Fruit fly (Drosophila melanogaster) S2 (cell line): ENCODE data around the gene gammaSnap2.

ENCODE experiments used
- CG8478 ChIP-seq: fragments of >200 bp; optimal IDR thresholded peaks from 2 replicates; lab custom pipeline; 2018
- CTCF ChIP-seq, 2 experiments: fragments of >200 bp; optimal IDR thresholded peaks; 2 replicates each; lab custom pipeline; 2018

DNA sequence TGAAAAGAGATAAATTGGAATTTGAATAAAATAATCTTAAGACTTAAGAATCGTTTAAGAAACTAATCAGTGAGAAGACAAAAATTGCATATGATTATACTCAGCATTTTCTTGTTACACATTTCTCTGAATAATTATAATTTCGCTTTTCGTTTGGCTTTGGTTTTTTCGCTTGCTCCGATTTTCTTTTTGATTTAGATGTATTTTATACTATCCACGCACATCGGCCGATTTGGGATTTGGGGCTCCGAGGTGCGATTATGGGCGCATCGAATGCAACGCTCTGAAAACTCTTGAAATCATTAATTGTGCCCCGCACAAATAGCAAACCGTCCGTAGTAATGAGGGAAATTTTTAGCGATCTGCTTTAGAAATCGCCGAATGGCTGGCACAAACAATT, 29.7 kb downstream of the gammaSnap2 start:
- TF ChIP-seq CG8478 (lab: Kevin White, UChicago) (no peak), CTCF (optimal IDR thresholded peaks at IDR 0.05; lab: Kevin White, UChicago) (no peak)
